Fruit fly (Drosophila melanogaster) whole organism, embryonic: ENCODE results near the gene CG1440.

Source experiments
- Asciz ChIP-seq: fragments of 200-800 bp; sonication (Bioruptor generic); optimal IDR thresholded peaks from 2 replicates; lab custom pipeline; 2017; ENCODE audit warnings: missing biosample characterization, mild to moderate bottlenecking, missing genetic modification characterization, missing genetic modification reagents
- Atf3 ChIP-seq: fragments of 200-800 bp; sonication (Bioruptor generic); optimal IDR thresholded peaks from 3 replicates; lab custom pipeline; 2016; ENCODE audit warnings: missing biosample characterization, missing genetic modification characterization
- CG1832 ChIP-seq: fragments of 200-800 bp; sonication (Bioruptor generic); optimal IDR thresholded peaks from 2 replicates; lab custom pipeline; 2017; ENCODE audit warnings: missing biosample characterization, mild to moderate bottlenecking, missing genetic modification characterization, inconsistent platforms
- CG4707 ChIP-seq: fragments of 200-800 bp; sonication (Bioruptor generic); optimal IDR thresholded peaks from 2 replicates; lab custom pipeline; 2018; ENCODE audit warnings: missing biosample characterization, mild to moderate bottlenecking, missing genetic modification characterization, moderate library complexity
- Ets97D ChIP-seq: fragments of 200-800 bp; sonication (Bioruptor generic); optimal IDR thresholded peaks from 3 replicates; lab custom pipeline; 2016; ENCODE audit warnings: missing biosample characterization, missing genetic modification characterization
- amos ChIP-seq: fragments of 200-800 bp; sonication (Bioruptor generic); IDR thresholded peaks from 2 replicates; pipeline ENCODE4 v1.3.6; 2022; ENCODE audit warnings: missing biosample characterization, missing genetic modification characterization; ENCODE audit not compliant: partially characterized antibody
- inv ChIP-seq: fragments of 200-800 bp; sonication (Bioruptor generic); IDR thresholded peaks from 2 replicates; pipeline ENCODE4 v1.3.6; 2022; ENCODE audit warnings: missing biosample characterization, missing genetic modification characterization; ENCODE audit not compliant: partially characterized antibody
- sc ChIP-seq, 3 experiments: fragments of >200 bp in 2 of 3; fragments of 200-800 bp in 1 of 3; sonication (Bioruptor generic) in 1 of 3; optimal IDR thresholded peaks; 2 replicates in 2 of 3; 3 replicates in 1 of 3; lab custom pipeline; 2017; ENCODE audit warnings: mild to moderate bottlenecking in 1 of 3, missing biosample characterization in 1 of 3, missing genetic modification characterization in 1 of 3, missing genetic modification reagents in 1 of 3
- tin ChIP-seq: fragments of 200-800 bp; sonication (Bioruptor generic); optimal IDR thresholded peaks from 3 replicates; lab custom pipeline; 2016; ENCODE audit warnings: missing biosample characterization, missing genetic modification characterization

DNA sequence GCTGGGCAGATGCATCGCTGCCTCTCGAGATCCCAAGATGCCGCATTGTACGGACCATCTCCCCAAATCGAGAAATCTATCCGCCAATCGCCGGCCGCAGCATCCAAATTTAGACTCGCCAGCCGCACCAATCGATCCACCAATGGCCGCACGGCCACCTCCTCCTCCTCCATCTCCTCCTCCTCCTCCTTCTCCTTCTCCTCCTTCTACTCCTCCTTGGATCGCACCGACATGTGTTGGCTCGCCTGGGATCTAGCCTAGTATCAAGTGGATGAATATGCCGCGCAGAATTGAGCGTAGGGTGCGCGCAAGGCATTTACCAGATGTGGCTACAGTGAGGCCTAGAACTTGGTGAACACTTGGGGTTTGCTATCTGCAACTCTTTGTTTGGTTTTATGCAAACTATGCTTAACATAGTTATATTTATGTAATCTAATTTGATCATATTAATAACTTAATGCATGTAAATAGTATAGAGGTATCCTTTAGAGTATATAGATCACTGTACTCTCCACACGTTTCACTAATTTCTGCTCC lies 18.2 kb downstream of the CG1440 start, which contains the start of gene org-1:
- TF ChIP-seq inv (peak; percentile 24; the same call in 1 of the 2 replicates), tin (peak; percentile 95), Ets97D (GFP tag; lab: Kevin White, UChicago) (peak; percentile 57), Asciz (GFP tag; lab: Kevin White, UChicago) (peak; percentile 89), Atf3 (GFP tag; lab: Kevin White, UChicago) (peak; percentile 86), CG1832 (GFP tag; lab: Kevin White, UChicago) (no peak), CG4707 (peak; percentile 83), sc (optimal IDR thresholded peaks at IDR 0.05; lab: Kevin White, UChicago) (no peak), sc (GFP tag; optimal IDR thresholded peaks at IDR 0.05; lab: Kevin White, UChicago) (peak; percentile 93), amos (GFP tag; lab: Robert Waterston, UW) (no peak)
